Worm (Caenorhabditis elegans) whole organism, midembryonic: ENCODE measurements around the gene F43D2.7.

ENCODE experiments used
- T22C8.4 ChIP-seq: fragments of 200-800 bp; sonication (Bioruptor generic); IDR thresholded peaks from 2 replicates; pipeline ENCODE4 v1.3.6; 2022; ENCODE audit warnings: missing genetic modification characterization, missing compliant biosample characterization
- cog-1 ChIP-seq: sonication (generic microtip); optimal IDR thresholded peaks from 2 replicates; lab custom pipeline; 2016; ENCODE audit warnings: missing genetic modification characterization, missing compliant biosample characterization
- med-1 ChIP-seq: sonication (generic microtip); optimal IDR thresholded peaks from 2 replicates; lab custom pipeline; 2017; ENCODE audit warnings: missing genetic modification characterization, mild to moderate bottlenecking, missing compliant biosample characterization, antibody characterized with exemption, missing genetic modification reagents; ENCODE audit not compliant: insufficient read depth
- ref-1 ChIP-seq: fragments of 200-800 bp; sonication (Bioruptor generic); conservative IDR thresholded peaks from 2 replicates; pipeline ENCODE4 v1.3.6; 2022; ENCODE audit warnings: missing genetic modification reagents, missing genetic modification characterization, missing compliant biosample characterization
- tab-1 ChIP-seq: fragments of 200-800 bp; sonication (Bioruptor generic); IDR thresholded peaks from 2 replicates; pipeline ENCODE4 v1.3.6; 2022; ENCODE audit warnings: missing genetic modification characterization, missing compliant biosample characterization

DNA sequence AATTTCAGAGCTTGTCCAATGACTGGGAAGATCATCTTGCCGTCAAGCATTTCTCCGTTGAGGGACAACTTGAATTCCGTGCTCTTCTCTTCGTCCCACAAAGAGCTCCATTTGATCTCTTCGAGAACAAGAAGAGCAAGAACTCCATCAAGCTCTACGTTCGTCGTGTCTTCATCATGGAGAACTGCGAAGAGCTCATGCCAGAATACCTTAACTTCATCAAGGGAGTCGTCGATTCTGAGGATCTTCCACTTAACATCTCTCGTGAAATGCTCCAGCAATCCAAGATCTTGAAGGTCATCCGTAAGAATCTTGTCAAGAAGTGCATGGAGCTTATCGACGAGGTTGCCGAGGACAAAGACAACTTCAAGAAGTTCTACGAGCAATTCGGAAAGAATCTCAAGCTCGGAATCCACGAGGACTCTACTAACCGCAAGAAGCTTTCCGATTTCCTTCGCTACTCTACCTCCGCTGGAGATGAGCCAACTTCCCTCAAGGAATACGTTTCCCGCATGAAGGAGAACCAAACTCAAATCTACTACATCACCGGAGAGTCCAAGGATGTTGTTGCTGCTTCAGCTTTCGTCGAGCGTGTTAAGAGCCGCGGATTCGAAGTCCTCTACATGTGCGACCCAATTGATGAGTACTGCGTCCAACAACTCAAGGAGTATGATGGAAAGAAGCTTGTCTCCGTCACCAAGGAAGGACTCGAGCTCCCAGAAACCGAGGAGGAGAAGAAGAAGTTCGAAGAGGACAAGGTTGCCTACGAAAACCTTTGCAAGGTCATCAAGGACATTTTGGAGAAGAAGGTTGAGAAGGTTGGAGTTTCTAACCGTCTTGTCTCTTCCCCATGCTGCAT is 47.4 kb upstream of the F43D2.7 start:
- TF ChIP-seq T22C8.4 (GFP tag; lab: Robert Waterston, UW): no peak
- no peak for TF ChIP-seq ref-1
- no peak for TF ChIP-seq med-1 (GFP tag; lab: Kevin White, UChicago)
- no peak for TF ChIP-seq tab-1 (GFP tag; lab: Robert Waterston, UW)
- TF ChIP-seq cog-1: no peak
